Worm (Caenorhabditis elegans) whole organism, dauer: Measurements from ENCODE around the gene dcaf-1.
"Not testable (repeated sequence)": the region's sequence is repeated elsewhere in the genome, so short reads cannot be mapped to it uniquely, and the experiment has no call there.

Experiments used
- unc-62 ChIP-seq: sonication (generic microtip); optimal IDR thresholded peaks from 2 replicates; lab custom pipeline; 2017; ENCODE audit warnings: missing biosample characterization, missing genetic modification reagents, missing genetic modification characterization

Gene dcaf-1

DNA sequence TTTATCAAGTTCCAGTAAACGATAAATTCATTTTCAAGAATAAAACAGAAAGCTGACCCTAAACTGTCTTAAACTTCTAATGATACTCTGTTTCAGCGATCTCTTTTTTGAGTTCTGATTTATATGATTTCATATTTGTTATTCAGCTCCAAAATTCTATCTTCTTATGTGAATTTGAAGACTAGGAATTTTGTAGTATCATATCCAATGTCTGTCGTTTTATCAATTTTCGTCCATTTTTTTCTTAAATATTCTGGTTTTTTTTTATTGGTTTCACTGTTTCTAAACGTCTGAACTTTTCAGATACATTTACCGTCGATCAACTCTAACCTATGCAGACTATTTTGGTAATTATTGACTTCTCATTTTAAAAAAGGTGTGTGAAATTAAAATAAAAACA is 18.4 kb upstream of the dcaf-1 start, which contains the start of the genes nhr-138 and C28D4.18:
nhr-138 (plus strand) TSS at position 304 of the 400 bp plus-strand sequence.
C28D4.18 (plus strand) TSS at position 333 of the 400 bp plus-strand sequence.
- no peak for TF ChIP-seq unc-62 (GFP tag; lab: Kevin White, UChicago)

- TF ChIP-seq unc-62 (GFP tag; lab: Kevin White, UChicago): no peak
These were observed 16.7 kb upstream of the dcaf-1 start for ce11 chrIV:9723185-9723584.

- TF ChIP-seq unc-62 (GFP tag; lab: Kevin White, UChicago): no peak
These were observed 11.9 kb upstream of the dcaf-1 start for ce11 chrIV:9718396-9718795.

DNA sequence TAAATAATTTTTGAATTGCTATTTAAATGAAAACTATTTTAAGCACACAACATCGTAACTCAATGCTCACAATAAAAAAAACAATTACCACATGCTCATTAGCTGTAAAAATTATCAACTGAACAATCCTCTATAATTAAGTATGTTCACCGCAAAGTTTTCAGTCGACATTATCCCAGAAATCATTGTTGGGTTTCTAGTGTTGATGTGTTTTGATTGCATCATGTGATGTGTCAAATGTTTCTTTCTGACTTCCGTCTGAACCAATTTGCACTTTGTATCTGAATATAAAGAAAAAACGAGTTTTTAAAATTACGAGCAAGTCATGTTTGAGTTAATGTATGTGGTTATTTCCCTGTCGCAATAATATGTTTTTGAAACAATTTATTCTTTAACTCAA is 11.3 kb upstream of the dcaf-1 start:
- TF ChIP-seq unc-62 (GFP tag; lab: Kevin White, UChicago): no peak

DNA sequence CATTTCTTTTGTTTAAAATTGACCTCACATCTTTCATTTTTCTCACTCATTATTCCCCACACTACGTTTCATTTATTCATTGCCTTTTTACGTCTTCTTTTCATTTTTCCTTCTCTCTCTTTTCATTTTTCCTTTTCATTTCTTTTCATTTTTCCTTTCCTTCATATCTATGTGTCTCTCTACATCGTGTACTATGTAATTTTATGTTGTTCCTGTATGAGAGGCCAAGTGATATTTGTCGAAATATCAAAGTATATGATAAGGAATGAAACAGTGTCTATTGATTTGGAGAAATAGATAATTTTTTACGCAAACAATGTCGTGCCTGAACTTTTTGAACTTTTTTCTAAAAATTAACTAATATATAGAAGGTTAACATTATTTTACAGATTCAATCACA is 10.0 kb upstream of the dcaf-1 start:
- TF ChIP-seq unc-62 (GFP tag; lab: Kevin White, UChicago): no peak

ce11 chrIV:9714264-9714663 is 7.7 kb upstream of the dcaf-1 start:
- TF ChIP-seq unc-62 (GFP tag; lab: Kevin White, UChicago): no peak

ce11 chrIV:9712782-9713181 is 6.3 kb upstream of the dcaf-1 start, which contains the start of gene K01H12.4:
Gene K01H12.4 (plus strand): TSS chrIV:9713082.
- no peak for TF ChIP-seq unc-62 (GFP tag; lab: Kevin White, UChicago)

ce11 chrIV:9709887-9710286 is 3.4 kb upstream of the dcaf-1 start, which contains the start of gene nhr-38:
Gene nhr-38 (plus strand): TSS chrIV:9710187.
- no peak for TF ChIP-seq unc-62 (GFP tag; lab: Kevin White, UChicago)

ce11 chrIV:9709205-9709604 is 2.7 kb upstream of the dcaf-1 start, which contains the start of gene ant-1.3:
Gene ant-1.3 (minus strand): TSS chrIV:9709305.
- TF ChIP-seq unc-62 (GFP tag; lab: Kevin White, UChicago): no peak

DNA sequence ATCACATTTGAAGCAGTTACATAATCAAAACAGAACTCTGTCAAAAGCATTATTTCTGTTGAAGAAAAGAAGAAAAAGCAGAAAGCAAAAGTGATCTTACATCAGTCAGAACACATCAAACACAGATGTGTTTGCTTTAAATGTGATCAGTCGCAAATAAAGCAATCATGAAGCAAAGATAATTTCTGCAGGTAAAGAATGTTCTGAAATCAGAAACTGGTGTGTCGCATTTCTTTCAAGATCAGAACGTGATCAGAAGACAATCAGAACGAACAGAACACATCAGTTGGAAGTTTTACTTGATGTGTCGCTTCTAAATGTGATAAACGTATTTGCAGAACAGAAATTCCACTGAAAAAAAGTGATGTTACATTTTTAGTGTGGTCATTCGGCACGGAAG is 7.5 kb downstream of the dcaf-1 start:
- no peak for TF ChIP-seq unc-62 (GFP tag; lab: Kevin White, UChicago)

DNA sequence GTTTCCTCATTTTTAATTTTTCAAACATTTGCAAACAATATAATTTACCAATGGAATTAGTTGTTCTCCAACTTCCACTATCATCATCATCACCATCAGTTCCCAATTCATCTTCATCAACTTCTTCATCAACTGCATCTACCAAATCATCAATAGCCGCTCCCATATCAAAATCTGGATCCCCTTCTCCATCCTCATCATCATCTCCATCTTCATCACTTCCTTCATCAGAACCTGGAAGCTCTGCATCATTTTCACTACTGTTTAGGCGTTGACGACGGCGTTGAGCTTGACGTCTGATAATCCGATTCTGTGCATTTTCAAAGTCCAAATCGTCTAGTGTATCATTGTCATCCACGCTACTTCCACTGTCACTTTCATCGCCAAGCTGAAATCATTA is 8.7 kb downstream of the dcaf-1 start:
- TF ChIP-seq unc-62 (GFP tag; lab: Kevin White, UChicago): no peak

ce11 chrIV:9696513-9696912 is 10.0 kb downstream of the dcaf-1 start:
- no peak for TF ChIP-seq unc-62 (GFP tag; lab: Kevin White, UChicago)

DNA sequence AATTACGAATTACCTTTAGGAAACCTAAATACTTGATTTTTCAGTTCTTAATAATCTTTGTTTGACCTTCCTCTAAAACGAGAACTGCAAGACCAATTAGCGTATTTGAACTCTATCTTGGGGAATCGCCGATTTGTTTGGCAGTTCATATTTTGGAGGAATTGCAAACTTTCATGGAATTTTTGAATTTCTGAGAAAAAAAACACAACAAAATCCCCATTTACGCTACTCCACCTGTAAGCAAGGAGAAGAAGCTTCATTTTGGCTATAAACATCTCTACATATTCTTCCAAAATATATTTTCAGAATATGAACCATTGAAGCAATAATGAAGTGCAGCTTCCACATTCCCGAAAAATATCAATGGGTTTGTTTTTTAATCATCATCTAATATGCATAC is 13.6 kb downstream of the dcaf-1 start, which contains the start of gene twk-9:
twk-9 (plus strand) TSS at position 301 of the 400 bp plus-strand sequence.
- TF ChIP-seq unc-62 (GFP tag; lab: Kevin White, UChicago): no peak

- no peak for TF ChIP-seq unc-62 (GFP tag; lab: Kevin White, UChicago)
These were observed 15.9 kb downstream of the dcaf-1 start, which contains the start of gene sdz-36 for ce11 chrIV:9690644-9691043. Gene sdz-36 (plus strand): TSS chrIV:9690944.

DNA sequence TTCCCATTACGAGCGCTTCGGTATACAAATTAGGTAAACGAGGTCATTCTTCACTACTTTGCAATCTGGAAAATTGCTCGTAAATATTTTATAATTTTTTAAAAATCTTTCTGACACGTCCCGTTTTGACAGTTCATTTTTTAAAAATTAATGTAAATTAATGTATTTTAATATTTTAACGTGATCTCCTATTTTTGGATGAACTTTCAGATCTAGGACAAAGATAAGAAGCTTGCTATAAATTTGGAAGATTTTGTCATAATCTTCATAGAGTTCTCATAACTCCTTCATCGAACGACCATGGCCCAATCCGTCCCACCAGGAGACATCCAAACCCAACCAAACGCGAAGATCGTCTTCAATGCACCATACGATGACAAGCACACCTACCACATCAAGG is 17.8 kb downstream of the dcaf-1 start, which contains the start of gene msp-76:
msp-76 (plus strand) TSS at position 301 of the 400 bp plus-strand sequence.
- not testable (repeated sequence) for TF ChIP-seq unc-62 (GFP tag; lab: Kevin White, UChicago)

DNA sequence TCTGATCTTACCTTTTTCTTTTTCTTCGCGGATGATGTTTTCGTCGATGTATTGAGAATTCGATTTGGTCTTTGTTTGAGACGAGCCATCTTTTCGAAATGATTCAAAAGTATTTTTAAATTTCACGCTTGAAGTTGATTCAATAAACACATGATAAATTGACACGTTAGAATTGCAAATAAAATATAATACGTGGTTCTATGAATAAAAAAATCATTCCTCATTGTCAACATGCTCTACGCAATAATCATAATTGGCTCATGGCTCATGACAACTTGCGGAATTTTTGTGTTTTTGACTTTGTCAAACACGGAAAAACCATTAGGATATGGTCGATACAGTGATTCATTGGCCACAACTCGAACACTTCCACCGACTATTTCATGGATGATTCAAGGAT is 23.1 kb downstream of the dcaf-1 start, which contains the start of the genes htas-1 and ZK1251.3:
htas-1 (minus strand) TSS at position 101 of the 400 bp plus-strand sequence.
ZK1251.3 (plus strand) TSS at position 226 of the 400 bp plus-strand sequence.
- TF ChIP-seq unc-62 (GFP tag; lab: Kevin White, UChicago): no peak

DNA sequence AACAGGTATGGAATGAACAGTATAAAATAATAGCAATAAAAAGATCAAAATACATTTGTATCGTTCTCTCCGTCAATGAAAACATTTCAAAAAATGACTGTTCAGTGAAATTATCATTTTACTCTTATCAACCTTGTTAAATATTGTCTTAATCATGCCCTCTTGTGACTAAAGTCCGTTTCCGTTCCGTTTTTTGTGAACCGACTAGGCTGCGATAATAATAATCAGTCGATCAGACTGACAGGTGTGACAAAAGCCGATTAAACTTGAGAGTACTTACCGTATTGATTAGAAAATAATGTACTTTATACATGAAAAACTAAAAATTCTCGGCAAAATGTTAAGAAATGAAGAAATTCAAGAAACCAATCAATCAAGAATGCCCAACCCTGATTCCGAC is 24.0 kb downstream of the dcaf-1 start, which contains the start of gene ins-7:
ins-7 (minus strand) TSS at position 332 of the 400 bp plus-strand sequence.
- no peak for TF ChIP-seq unc-62 (GFP tag; lab: Kevin White, UChicago)
